Fruit fly (Drosophila melanogaster): ENCODE measurements around the gene Or10a.

Gene Or10a

dm6 chrX:11370792-11371191, 46.4 kb downstream of the Or10a start (continued):
- no peak for TF ChIP-seq CG5245 (GFP tag; optimal IDR thresholded peaks at IDR 0.05)
- TF ChIP-seq gsb (GFP tag; IDR thresholded peaks at IDR 0.05) = no peak
- peak; percentile 64 for TF ChIP-seq lmd (GFP tag; IDR thresholded peaks at IDR 0.05)
- no peak for TF ChIP-seq ase (GFP tag; IDR thresholded peaks at IDR 0.05)
- TF ChIP-seq Jarid2 (GFP tag; optimal IDR thresholded peaks at IDR 0.05) = no peak
- no peak for TF ChIP-seq CG11504 (tag; optimal IDR thresholded peaks at IDR 0.05)
- TF ChIP-seq row (GFP tag; IDR thresholded peaks at IDR 0.05) = peak; percentile 64
- TF ChIP-seq vvl (GFP tag; IDR thresholded peaks at IDR 0.05) = peak; percentile 25; the same call in 1 of the 2 replicates
- no peak for TF ChIP-seq CG7372 (GFP tag; IDR thresholded peaks at IDR 0.05)
- 0 out of 3 replicates have a peak, but pooled peaks have one; percentile 28 for TF ChIP-seq CG6175 (GFP tag; IDR thresholded peaks at IDR 0.05)
- TF ChIP-seq slbo (GFP tag; IDR thresholded peaks at IDR 0.05) = peak; percentile 60
- peak; percentile 35; the same call in 1 of the 2 replicates for TF ChIP-seq stc (GFP tag; IDR thresholded peaks at IDR 0.05)
- peak; percentile 25 for TF ChIP-seq Abd-B (GFP tag; optimal IDR thresholded peaks at IDR 0.05)
- no peak for TF ChIP-seq da (GFP tag; optimal IDR thresholded peaks at IDR 0.05)
- 0 out of 3 replicates have a peak, but pooled peaks have one; percentile 37 for TF ChIP-seq C15 (GFP tag; IDR thresholded peaks at IDR 0.05)

dm6 chrX:11369374-11369773, 47.8 kb downstream of the Or10a start, which contains the start of gene dlg1:
TSS of gene dlg1 (plus strand) at chrX:11369665.
- TF ChIP-seq CG2712 (tag; optimal IDR thresholded peaks at IDR 0.05) (peak; percentile 10), kni (GFP tag; optimal IDR thresholded peaks at IDR 0.05) (no peak), Scr (GFP tag; IDR thresholded peaks at IDR 0.05; ENCODE audit: partially characterized antibody) (peak; percentile 80), Sry-β (GFP tag; optimal IDR thresholded peaks at IDR 0.05) (no peak), CG15514 (GFP tag; optimal IDR thresholded peaks at IDR 0.05) (peak; percentile 97), Sry-δ (GFP tag; optimal IDR thresholded peaks at IDR 0.05) (peak; percentile 35), Atf3 (GFP tag; optimal IDR thresholded peaks at IDR 0.05) (no peak), CG4404 (GFP tag; IDR thresholded peaks at IDR 0.05) (no peak), CG9797 (GFP tag; optimal IDR thresholded peaks at IDR 0.05) (peak; percentile 55), amos (GFP tag; IDR thresholded peaks at IDR 0.05; ENCODE audit: partially characterized antibody) (peak; percentile 50; the same call in 1 of the 2 replicates), CG7963 (GFP tag; IDR thresholded peaks at IDR 0.05; ENCODE audit: partially characterized antibody) (0 out of 3 replicates have a peak, but pooled peaks have one; percentile 6), CG10267 (tag; optimal IDR thresholded peaks at IDR 0.05) (peak; percentile 8), CG12659 (GFP tag; optimal IDR thresholded peaks at IDR 0.05) (peak; percentile 25), tna (GFP tag; IDR thresholded peaks at IDR 0.05; ENCODE audit: partially characterized antibody) (no peak; the same call in 1 of the 2 replicates), Dp (GFP tag; optimal IDR thresholded peaks at IDR 0.05) (peak; percentile 73), Optix (GFP tag; IDR thresholded peaks at IDR 0.05) (no peak), CG34376 (GFP tag; optimal IDR thresholded peaks at IDR 0.05) (no peak), CG3407 (GFP tag; optimal IDR thresholded peaks at IDR 0.05) (no peak), row (GFP tag; IDR thresholded peaks at IDR 0.05) (peak; percentile 33; the same call in 1 of the 3 replicates), trem (tag; optimal IDR thresholded peaks at IDR 0.05) (peak; percentile 37), CG6791 (GFP tag; IDR thresholded peaks at IDR 0.05; ENCODE audit: partially characterized antibody) (peak; percentile 49; the same call in 1 of the 3 replicates), knrl (GFP tag; IDR thresholded peaks at IDR 0.05; ENCODE audit: partially characterized antibody) (peak; percentile 72), Jarid2 (GFP tag; optimal IDR thresholded peaks at IDR 0.05) (no peak), CrebB (tag; optimal IDR thresholded peaks at IDR 0.05) (no peak), Dll (GFP tag; IDR thresholded peaks at IDR 0.05; ENCODE audit: partially characterized antibody) (peak; percentile 82), bbx (GFP tag; IDR thresholded peaks at IDR 0.05; ENCODE audit: partially characterized antibody) (peak; percentile 55), Elba2 (GFP tag; optimal IDR thresholded peaks at IDR 0.05) (peak; percentile 63), Ets97D (GFP tag; optimal IDR thresholded peaks at IDR 0.05) (peak; percentile 11), Pdp1 (GFP tag; optimal IDR thresholded peaks at IDR 0.05) (peak in 1 of 2 experiments; percentile 52), CG14860 (GFP tag; IDR thresholded peaks at IDR 0.05; ENCODE audit: partially characterized antibody) (peak; percentile 65; the same call in 1 of the 3 replicates), lov (optimal IDR thresholded peaks at IDR 0.05) (no peak), lov (GFP tag; IDR thresholded peaks at IDR 0.05) (no peak), CG10654 (GFP tag; optimal IDR thresholded peaks at IDR 0.05) (no peak), CG30020 (tag; optimal IDR thresholded peaks at IDR 0.05) (peak; percentile 13), rib (GFP tag; IDR thresholded peaks at IDR 0.05) (no peak), HmgZ (tag; optimal IDR thresholded peaks at IDR 0.05) (peak; percentile 14)
